3 fruit fly cellular contexts compared by ENCODE assay signal in the genomic region with DNA sequence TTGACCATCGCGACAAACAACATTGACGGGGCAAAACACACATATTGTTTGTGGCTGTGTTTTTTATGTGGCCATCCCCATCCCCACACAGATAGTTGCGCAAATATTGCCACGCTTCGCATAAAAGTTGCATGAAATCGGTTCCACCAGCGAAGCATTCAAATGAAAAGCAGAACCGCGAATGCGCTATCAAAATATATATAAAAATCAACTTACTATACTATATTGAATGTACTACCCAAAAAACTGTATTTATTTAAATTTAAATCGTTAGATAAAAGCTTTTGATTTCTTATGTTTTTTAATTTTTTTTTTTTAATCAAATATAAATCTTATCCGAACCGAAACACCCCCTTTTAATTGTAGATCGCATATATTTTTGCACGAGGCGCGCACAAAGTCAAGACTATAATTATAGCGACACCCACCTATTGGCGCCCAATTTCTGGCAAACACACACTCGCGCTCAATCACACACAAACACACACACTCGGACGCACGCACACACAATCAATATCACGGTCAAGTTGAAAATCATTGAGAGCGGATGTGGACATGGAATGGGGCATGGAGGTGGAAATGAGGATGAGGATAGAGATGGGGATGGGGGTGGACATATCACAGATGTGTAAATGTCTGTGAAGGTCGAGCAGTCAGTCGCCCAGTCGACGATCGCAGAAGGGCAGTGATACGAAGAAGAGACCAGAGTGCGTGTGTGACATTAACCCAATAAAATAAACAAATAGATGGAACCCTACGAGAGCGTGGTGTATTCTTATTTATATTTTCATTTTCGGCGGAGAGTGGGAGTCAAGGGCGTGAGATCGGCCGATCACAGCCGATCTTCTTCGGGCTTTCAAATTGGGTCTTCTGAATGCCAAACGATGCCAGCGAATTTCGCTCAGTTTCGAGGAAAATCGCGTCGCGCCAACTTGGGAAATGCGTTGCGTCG.
TF ChIP-seq lines count a peak whose summit lies in the region.

Gene CanA1 (plus strand): TSS at position 902 of the 952 bp plus-strand sequence.

- TF ChIP-seq CTCF in whole organism, embryonic (GFP tag; optimal IDR thresholded peaks at IDR 0.05; lab: Kevin White, UChicago): no peak

TF ChIP-seq in whole organism, embryonic, 481 proteins besides CTCF, POLR2A, EP300 and RAD21 (continues in another document):
- TF ChIP-seq CG13624 (GFP tag; optimal IDR thresholded peaks at IDR 0.05; lab: Kevin White, UChicago) (no peak), CG31441 (GFP tag; IDR thresholded peaks at IDR 0.05; lab: Robert Waterston, UW) (no peak), al (GFP tag; IDR thresholded peaks at IDR 0.05; lab: Robert Waterston, UW) (0 out of 2 replicates have a peak, but pooled peaks have one; percentile 34), kay (GFP tag; optimal IDR thresholded peaks at IDR 0.05; lab: Kevin White, UChicago) (no peak), Max (GFP tag; optimal IDR thresholded peaks at IDR 0.05; lab: Kevin White, UChicago) (no peak), CG15073 (GFP tag; optimal IDR thresholded peaks at IDR 0.05; lab: Kevin White, UChicago) (no peak), psq (GFP tag; optimal IDR thresholded peaks at IDR 0.05; lab: Kevin White, UChicago) (no peak), Aef1 (GFP tag; IDR thresholded peaks at IDR 0.05; lab: Robert Waterston, UW) (no peak), CG13296 (GFP tag; optimal IDR thresholded peaks at IDR 0.05; lab: Kevin White, UChicago) (peak; percentile 27), Vsx1 (GFP tag; optimal IDR thresholded peaks at IDR 0.05; lab: Kevin White, UChicago) (no peak), CG6654 (GFP tag; optimal IDR thresholded peaks at IDR 0.05; lab: Kevin White, UChicago) (no peak), grau (tag; optimal IDR thresholded peaks at IDR 0.05; lab: Kevin White, UChicago) (peak; percentile 23), CG3281 (GFP tag; optimal IDR thresholded peaks at IDR 0.05; lab: Kevin White, UChicago) (peak; percentile 21), Atf6 (GFP tag; IDR thresholded peaks at IDR 0.05; lab: Robert Waterston, UW) (0 out of 2 replicates have a peak, but pooled peaks have one; percentile 14), nerfin-1 (tag; optimal IDR thresholded peaks at IDR 0.05; lab: Kevin White, UChicago) (no peak), dysf (GFP tag; IDR thresholded peaks at IDR 0.05; lab: Robert Waterston, UW) (peak; percentile 62; the same call in 2 of the 3 replicates), Usf (GFP tag; optimal IDR thresholded peaks at IDR 0.05; lab: Kevin White, UChicago) (no peak), CoRest (tag; optimal IDR thresholded peaks at IDR 0.05; lab: Kevin White, UChicago) (peak; percentile 16), CG4707 (GFP tag; optimal IDR thresholded peaks at IDR 0.05; lab: Kevin White, UChicago) (no peak), CG8944 (GFP tag; optimal IDR thresholded peaks at IDR 0.05; lab: Kevin White, UChicago) (no peak), oc (tag; optimal IDR thresholded peaks at IDR 0.05; lab: Kevin White, UChicago) (no peak), CG6689 (GFP tag; IDR thresholded peaks at IDR 0.05; lab: Robert Waterston, UW) (no peak), Trl (optimal IDR thresholded peaks at IDR 0.05; lab: Kevin White, UChicago) (peak in 1 of 2 experiments; percentile 4), Trl (GFP tag; optimal IDR thresholded peaks at IDR 0.05; lab: Kevin White, UChicago) (no peak), CG8924 (tag; optimal IDR thresholded peaks at IDR 0.05; lab: Kevin White, UChicago) (no peak), CG9215 (GFP tag; IDR thresholded peaks at IDR 0.05; lab: Robert Waterston, UW) (no peak), gsb (GFP tag; IDR thresholded peaks at IDR 0.05; lab: Robert Waterston, UW) (no peak)

TF ChIP-seq in whole organism, prepupa, 60 proteins besides CTCF, POLR2A, EP300 and RAD21:
- TF ChIP-seq CG3032 (tag; optimal IDR thresholded peaks at IDR 0.05; lab: Kevin White, UChicago) (no peak), eg (GFP tag; IDR thresholded peaks at IDR 0.05; lab: Robert Waterston, UW) (peak; percentile 47; the same call in 1 of the 3 replicates), CG15336 (GFP tag; IDR thresholded peaks at IDR 0.05; lab: Robert Waterston, UW) (0 out of 2 replicates have a peak, but pooled peaks have one; percentile 17), CG8119 (GFP tag; IDR thresholded peaks at IDR 0.05; lab: Robert Waterston, UW) (0 out of 3 replicates have a peak, but pooled peaks have one; percentile 31)

TF ChIP-seq in whole organism, pupa, 21 proteins besides CTCF, POLR2A, EP300 and RAD21:
- TF ChIP-seq CG4496 (GFP tag; IDR thresholded peaks at IDR 0.05; lab: Robert Waterston, UW): no peak
- no peak for TF ChIP-seq gl (tag; optimal IDR thresholded peaks at IDR 0.05; lab: Kevin White, UChicago)
- TF ChIP-seq CG13204 (GFP tag; optimal IDR thresholded peaks at IDR 0.05; lab: Kevin White, UChicago): no peak
- no peak for TF ChIP-seq Pif1B (GFP tag; optimal IDR thresholded peaks at IDR 0.05; lab: Kevin White, UChicago)
- TF ChIP-seq Pif1A (GFP tag; optimal IDR thresholded peaks at IDR 0.05; lab: Kevin White, UChicago): no peak
- 0 out of 3 replicates have a peak, but pooled peaks have one; percentile 18 for TF ChIP-seq fd96Ca (GFP tag; IDR thresholded peaks at IDR 0.05; lab: Robert Waterston, UW)
TF ChIP-seq in whole organism, pupa: peak in this region for 1.
